Worm (Caenorhabditis elegans): ENCODE results near the gene acer-1.

The acer-1 gene

DNA sequence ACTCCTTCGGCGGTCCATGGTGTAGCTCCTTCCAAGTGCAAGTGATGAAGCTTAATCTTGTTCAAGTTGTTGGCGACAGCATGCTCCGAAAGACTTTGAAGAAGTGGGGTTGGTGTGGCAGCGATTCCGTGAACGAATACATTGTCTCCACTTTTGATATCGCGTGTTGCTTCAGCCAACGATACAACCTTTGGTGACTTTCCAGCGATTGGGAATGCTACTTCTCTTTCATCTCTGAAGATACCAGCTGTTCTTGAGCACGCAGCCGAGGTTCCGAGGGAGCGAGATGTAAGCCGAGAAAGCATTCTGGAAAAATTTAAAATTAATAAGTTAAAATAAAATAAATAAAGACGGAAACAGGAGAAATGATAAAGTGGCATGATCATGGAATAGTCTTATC is at the start of gene acer-1:
TSS of gene acer-1 (minus strand) at position 306 of the 400 bp plus-strand sequence.
- no peak for TF ChIP-seq unc-62 (GFP tag; optimal IDR thresholded peaks at IDR 0.05)

DNA sequence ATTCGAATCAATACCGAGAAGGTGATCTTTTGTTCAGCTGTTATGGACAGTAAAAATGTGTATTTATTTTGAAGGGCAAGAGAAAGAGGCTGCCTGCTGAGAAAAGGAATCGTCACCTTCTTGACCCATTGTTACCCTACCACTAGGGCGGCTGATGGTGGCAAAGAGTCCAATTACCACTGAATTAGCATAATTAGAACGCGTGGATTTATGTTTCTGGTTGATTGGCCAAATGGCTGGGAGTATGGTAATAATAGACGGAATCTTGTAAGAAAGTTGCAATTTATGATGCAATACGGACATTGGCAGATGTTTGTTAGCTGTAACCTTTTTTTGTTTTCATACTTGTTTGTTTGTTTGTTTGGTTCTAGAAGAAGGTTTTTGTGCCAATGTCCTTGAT is 49.7 kb upstream of the acer-1 start:
- no peak for TF ChIP-seq unc-62 (GFP tag; optimal IDR thresholded peaks at IDR 0.05)

DNA sequence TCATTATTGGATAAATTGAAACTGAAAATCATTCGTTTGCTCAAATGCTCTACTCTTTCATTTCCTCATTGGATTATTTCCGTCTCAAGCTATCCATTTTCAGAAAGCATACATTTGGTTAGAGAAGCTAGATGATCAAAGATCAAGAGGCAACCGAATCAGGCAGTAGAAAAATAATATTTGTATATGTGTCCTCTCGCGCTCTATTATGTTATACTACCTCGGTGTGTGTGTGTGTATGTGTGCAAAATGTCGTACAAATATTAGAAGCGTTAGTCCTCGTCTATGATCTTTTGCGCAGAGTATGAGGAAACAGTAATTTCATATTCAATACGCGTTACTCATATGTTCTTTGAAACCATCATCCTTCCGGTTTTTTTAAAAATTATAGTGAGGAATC is 46.9 kb upstream of the acer-1 start:
- no peak for TF ChIP-seq unc-62 (GFP tag; optimal IDR thresholded peaks at IDR 0.05)

ce11 chrII:6936528-6936927 is 46.3 kb upstream of the acer-1 start:
- no peak for TF ChIP-seq unc-62 (GFP tag; optimal IDR thresholded peaks at IDR 0.05)

DNA sequence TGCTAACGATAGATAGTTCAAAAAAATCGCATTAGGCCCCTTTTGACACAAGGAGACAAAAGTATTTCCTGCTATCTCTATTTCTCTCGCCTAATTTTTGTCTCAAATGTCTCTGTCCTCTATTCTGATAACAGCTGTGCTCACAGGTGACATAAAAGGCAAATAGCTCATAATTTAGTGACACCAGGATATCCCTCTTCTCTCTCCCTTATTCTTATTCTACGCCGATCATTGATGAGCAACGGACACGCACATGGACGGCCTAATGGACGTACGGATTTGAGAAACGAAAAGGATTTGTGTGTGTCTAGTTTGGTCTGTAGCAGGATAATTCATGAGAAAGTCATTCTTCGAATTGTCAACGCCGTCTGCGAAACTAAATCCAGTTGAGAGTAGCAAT is 45.8 kb upstream of the acer-1 start:
- TF ChIP-seq unc-62 (GFP tag; optimal IDR thresholded peaks at IDR 0.05), result no peak

ce11 chrII:6934729-6935128 is 44.5 kb upstream of the acer-1 start:
- TF ChIP-seq unc-62 (GFP tag; optimal IDR thresholded peaks at IDR 0.05), result no peak

DNA sequence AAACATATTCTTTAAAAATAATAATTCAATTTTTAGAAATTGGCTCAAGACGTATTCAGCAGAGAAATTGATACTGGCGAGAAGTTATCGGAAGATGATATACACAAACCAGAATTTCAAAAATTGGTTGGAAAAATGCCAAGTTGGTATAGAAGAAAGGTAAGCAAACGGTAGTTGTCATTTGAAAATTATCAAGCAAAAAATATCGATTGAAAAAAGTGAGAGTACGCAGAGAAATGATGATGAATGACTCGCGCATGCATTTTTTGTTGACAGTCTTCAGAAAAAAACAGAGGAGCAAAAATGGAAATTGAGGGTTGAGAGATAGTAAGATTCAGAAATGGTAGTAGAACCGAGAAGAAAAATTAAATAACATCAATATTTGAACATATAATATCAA is 42.8 kb upstream of the acer-1 start:
- TF ChIP-seq unc-62 (GFP tag; optimal IDR thresholded peaks at IDR 0.05), result no peak

DNA sequence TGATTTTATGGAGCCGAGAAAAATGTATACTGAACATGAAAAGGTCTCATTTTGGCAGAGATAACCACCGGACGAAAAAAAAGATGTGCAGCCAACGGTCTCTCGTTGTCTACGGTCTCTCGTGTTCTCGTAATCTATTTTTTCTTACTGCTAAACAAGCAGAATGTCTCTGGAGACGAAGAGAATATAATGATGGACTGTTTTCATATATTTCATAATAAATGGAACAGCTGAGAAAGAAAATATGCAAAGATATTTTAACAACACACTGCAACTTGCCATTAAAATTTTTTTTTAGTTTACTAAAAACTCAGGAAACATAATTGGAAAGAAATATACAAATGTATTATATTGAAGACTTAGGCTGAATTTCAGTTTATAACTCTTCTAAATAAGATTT is 39.9 kb upstream of the acer-1 start:
- no peak for TF ChIP-seq unc-62 (GFP tag; optimal IDR thresholded peaks at IDR 0.05)

DNA sequence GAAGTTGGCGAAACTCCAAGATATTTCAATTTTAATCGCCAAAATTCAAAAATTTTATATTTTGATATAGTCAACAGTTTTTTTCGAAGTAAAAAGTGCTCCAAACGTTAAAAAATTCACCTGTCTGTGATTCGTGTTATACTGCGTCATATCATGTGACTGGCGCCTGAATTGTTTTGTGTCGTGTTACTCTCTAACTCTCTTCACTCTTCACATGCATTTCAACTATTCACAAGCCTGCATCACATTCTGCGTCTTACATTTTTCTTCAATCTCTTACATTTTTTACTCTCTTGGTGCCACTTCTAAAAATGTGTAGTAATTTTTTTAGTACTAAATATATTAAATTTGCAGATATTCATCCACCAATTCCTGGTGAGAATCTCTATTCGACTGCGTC is 38.2 kb upstream of the acer-1 start, which contains the start of gene flcn-1:
TSS of gene flcn-1 (plus strand) at position 348 of the 400 bp plus-strand sequence.
- no peak for TF ChIP-seq unc-62 (GFP tag; optimal IDR thresholded peaks at IDR 0.05)

DNA sequence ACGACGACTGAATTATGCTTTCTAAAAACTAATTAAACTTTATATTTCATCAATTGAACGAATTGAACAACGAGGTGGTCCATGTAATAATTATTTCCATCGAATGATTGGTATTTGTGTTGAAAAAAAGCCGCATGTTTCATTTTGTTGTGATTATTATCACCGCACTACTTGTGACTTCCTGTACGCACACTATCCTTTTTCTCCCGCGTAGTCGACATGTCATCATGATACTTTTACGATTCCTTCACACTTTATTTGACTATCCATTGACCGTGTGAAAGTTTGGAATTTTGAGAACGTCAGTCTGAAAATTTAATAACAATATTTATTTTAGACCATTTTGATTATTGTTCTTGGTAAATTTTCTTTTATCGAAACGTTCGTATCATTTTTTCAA is 37.4 kb upstream of the acer-1 start, which contains the start of gene F22D3.4:
TSS of gene F22D3.4 (minus strand) at position 1 of the 400 bp plus-strand sequence.
- no peak for TF ChIP-seq unc-62 (GFP tag; optimal IDR thresholded peaks at IDR 0.05)

DNA sequence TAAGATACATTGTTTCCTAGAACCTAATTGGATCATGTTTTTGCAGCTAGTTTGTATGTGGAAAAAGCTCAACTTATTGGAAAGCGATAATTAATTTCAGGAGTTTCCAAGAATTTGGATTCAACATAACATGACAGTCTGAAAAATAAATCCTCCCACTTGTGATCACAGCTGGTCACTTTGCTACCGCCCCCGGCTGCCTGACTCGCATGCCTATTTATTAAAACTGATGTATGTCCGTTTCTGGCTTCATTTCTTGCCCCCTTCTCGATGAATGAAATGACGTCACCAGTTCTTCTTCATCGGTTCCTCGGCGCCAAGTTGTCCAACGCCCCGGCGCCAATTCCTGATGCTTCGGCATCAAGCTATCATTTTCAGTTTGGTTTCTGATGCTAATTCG is 36.8 kb upstream of the acer-1 start:
- TF ChIP-seq unc-62 (GFP tag; optimal IDR thresholded peaks at IDR 0.05), result no peak

- TF ChIP-seq unc-62 (GFP tag; optimal IDR thresholded peaks at IDR 0.05), result no peak
Observed at ce11 chrII:6926488-6926887, 36.3 kb upstream of the acer-1 start.

- TF ChIP-seq unc-62 (GFP tag; optimal IDR thresholded peaks at IDR 0.05), result no peak
Observed at ce11 chrII:6926054-6926453, 35.9 kb upstream of the acer-1 start.

- TF ChIP-seq unc-62 (GFP tag; optimal IDR thresholded peaks at IDR 0.05), result no peak
Observed at ce11 chrII:6923792-6924191, 33.6 kb upstream of the acer-1 start.

ce11 chrII:6919363-6919851 is 29.2 kb upstream of the acer-1 start, which contains the start of gene B0252.1:
Gene B0252.1 (plus strand): TSS chrII:6919680.
- no peak for TF ChIP-seq unc-62 (GFP tag; optimal IDR thresholded peaks at IDR 0.05)

- TF ChIP-seq unc-62 (GFP tag; optimal IDR thresholded peaks at IDR 0.05), result no peak
Observed at ce11 chrII:6918862-6919261, 28.7 kb upstream of the acer-1 start, which contains the start of gene B0252.5. Gene B0252.5 (minus strand): TSS chrII:6918878.

ce11 chrII:6917710-6918109 is 27.5 kb upstream of the acer-1 start, which contains the start of gene B0252.11:
Gene B0252.11 (minus strand): TSS chrII:6917810.
- no peak for TF ChIP-seq unc-62 (GFP tag; optimal IDR thresholded peaks at IDR 0.05)

DNA sequence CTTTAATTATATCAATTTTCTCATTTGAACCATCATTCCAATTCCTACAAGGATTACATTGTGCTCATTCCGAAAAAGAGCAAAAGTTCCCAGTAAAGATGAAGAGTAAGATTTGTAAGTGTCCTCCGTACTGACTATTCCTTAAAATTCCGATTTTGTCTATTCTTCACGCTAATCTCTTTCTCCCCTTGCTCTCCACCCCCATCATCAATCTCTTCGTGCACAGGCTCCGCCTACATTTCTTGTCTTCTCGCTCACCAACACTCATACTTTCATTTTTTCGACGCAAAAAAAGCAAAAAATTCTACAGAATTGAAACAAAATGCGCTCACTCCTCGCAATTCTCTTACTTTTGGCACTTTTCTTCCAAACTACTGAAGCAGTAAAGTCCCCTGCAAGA is 25.7 kb upstream of the acer-1 start, which contains the start of gene B0252.8:
TSS of gene B0252.8 (plus strand) at position 292 of the 400 bp plus-strand sequence.
- no peak for TF ChIP-seq unc-62 (GFP tag; optimal IDR thresholded peaks at IDR 0.05)
